Fruit fly (Drosophila melanogaster) whole organism, prepupa: Measurements from ENCODE around the gene CG42541.
A peak's percentile ranks its signal among the peaks of the same experiment; 100 is the strongest.

Source experiments
- Blimp-1 ChIP-seq: fragments of 200-800 bp; sonication (Bioruptor generic); optimal IDR thresholded peaks from 3 replicates; lab custom pipeline; 2017; ENCODE audit warnings: missing biosample characterization, missing genetic modification characterization, mild to moderate bottlenecking, moderate library complexity, missing genetic modification reagents
- CG10631 ChIP-seq: fragments of 200-800 bp; sonication (Bioruptor generic); optimal IDR thresholded peaks from 2 replicates; lab custom pipeline; 2016; ENCODE audit warnings: missing biosample characterization, missing genetic modification characterization
- CG10669 ChIP-seq: fragments of 200-800 bp; sonication (Bioruptor generic); optimal IDR thresholded peaks from 3 replicates; lab custom pipeline; 2018; ENCODE audit warnings: missing biosample characterization, mild to moderate bottlenecking, missing genetic modification characterization, moderate library complexity
- CG11294 ChIP-seq: fragments of 200-800 bp; sonication (Bioruptor generic); IDR thresholded peaks from 2 replicates; pipeline ENCODE4 v1.3.6; 2022; ENCODE audit warnings: missing biosample characterization, missing genetic modification characterization
- CG11762 ChIP-seq: fragments of 200-800 bp; sonication (Bioruptor generic); optimal IDR thresholded peaks from 3 replicates; lab custom pipeline; 2016; ENCODE audit warnings: missing biosample characterization, missing genetic modification characterization; ENCODE audit not compliant: insufficient read depth
- CG11902 ChIP-seq: fragments of 200-800 bp; sonication (Bioruptor generic); optimal IDR thresholded peaks from 3 replicates; lab custom pipeline; 2016; ENCODE audit warnings: missing biosample characterization, missing genetic modification characterization
- CG15336 ChIP-seq: fragments of 200-800 bp; sonication (Bioruptor generic); IDR thresholded peaks from 2 replicates; pipeline ENCODE4 v1.3.6; 2022; ENCODE audit warnings: missing biosample characterization, missing genetic modification characterization
- CG1621 ChIP-seq: fragments of 200-800 bp; sonication (Bioruptor generic); optimal IDR thresholded peaks from 3 replicates; lab custom pipeline; 2018; ENCODE audit warnings: missing biosample characterization, mild to moderate bottlenecking, missing genetic modification characterization
- CG16779 ChIP-seq: fragments of 200-800 bp; sonication (Bioruptor generic); optimal IDR thresholded peaks from 3 replicates; lab custom pipeline; 2017; ENCODE audit warnings: missing biosample characterization, mild to moderate bottlenecking, missing genetic modification characterization
- CG3032 ChIP-seq: fragments of 200-800 bp; optimal IDR thresholded peaks from 2 replicates; lab custom pipeline; 2019; ENCODE audit warnings: missing biosample characterization, mild to moderate bottlenecking, missing genetic modification characterization, moderate library complexity
- CG31627 ChIP-seq: fragments of 200-800 bp; sonication (Bioruptor generic); optimal IDR thresholded peaks from 3 replicates; lab custom pipeline; 2016; ENCODE audit warnings: missing biosample characterization, missing genetic modification characterization
- CG32006 ChIP-seq: fragments of 200-800 bp; sonication (Bioruptor generic); optimal IDR thresholded peaks from 3 replicates; lab custom pipeline; 2017; ENCODE audit warnings: missing biosample characterization, mild to moderate bottlenecking, missing genetic modification characterization
- CG34406 ChIP-seq: fragments of 200-800 bp; sonication (Bioruptor generic); optimal IDR thresholded peaks from 3 replicates; lab custom pipeline; 2016; ENCODE audit warnings: missing biosample characterization, missing genetic modification characterization
- CG3919 ChIP-seq: fragments of 200-800 bp; sonication (Bioruptor generic); optimal IDR thresholded peaks from 3 replicates; lab custom pipeline; 2016; ENCODE audit warnings: missing biosample characterization, missing genetic modification characterization
- CG4318 ChIP-seq: fragments of 200-800 bp; sonication (Bioruptor generic); optimal IDR thresholded peaks from 3 replicates; lab custom pipeline; 2017; ENCODE audit warnings: missing biosample characterization, mild to moderate bottlenecking, missing genetic modification characterization
- CG6163 ChIP-seq: fragments of 200-800 bp; sonication (Bioruptor generic); IDR thresholded peaks from 3 replicates; pipeline ENCODE4 v1.3.6; 2022; ENCODE audit warnings: missing biosample characterization, missing genetic modification characterization
- CG6276 ChIP-seq: fragments of 200-800 bp; sonication (Bioruptor generic); optimal IDR thresholded peaks from 2 replicates; lab custom pipeline; 2017; ENCODE audit warnings: missing biosample characterization, mild to moderate bottlenecking, missing genetic modification characterization
- CG6792 ChIP-seq: fragments of 200-800 bp; sonication (Bioruptor generic); optimal IDR thresholded peaks from 3 replicates; lab custom pipeline; 2016; ENCODE audit warnings: missing biosample characterization, missing genetic modification characterization
- CG6854 ChIP-seq: fragments of 200-800 bp; sonication (Bioruptor generic); optimal IDR thresholded peaks from 2 replicates; lab custom pipeline; 2017; ENCODE audit warnings: missing biosample characterization, mild to moderate bottlenecking, missing genetic modification characterization
- CG8319 ChIP-seq: fragments of 200-800 bp; sonication (Bioruptor generic); optimal IDR thresholded peaks from 3 replicates; lab custom pipeline; 2016; ENCODE audit warnings: missing biosample characterization, missing genetic modification characterization
- CG9139 ChIP-seq: fragments of 200-800 bp; sonication (Bioruptor generic); optimal IDR thresholded peaks from 3 replicates; lab custom pipeline; 2017; ENCODE audit warnings: missing biosample characterization, mild to moderate bottlenecking, missing genetic modification characterization
- Eip75B ChIP-seq: fragments of 200-800 bp; sonication (Bioruptor generic); optimal IDR thresholded peaks from 3 replicates; lab custom pipeline; 2016; ENCODE audit warnings: missing biosample characterization, missing genetic modification characterization
- Eip78C ChIP-seq: fragments of 200-800 bp; sonication (Bioruptor generic); peaks from one replicate; lab custom pipeline; 2016; ENCODE audit warnings: missing biosample characterization, missing genetic modification characterization
- Eip93F ChIP-seq: fragments of 200-800 bp; sonication (Bioruptor generic); optimal IDR thresholded peaks from 2 replicates; lab custom pipeline; 2016; ENCODE audit warnings: missing biosample characterization, mild to moderate bottlenecking, missing genetic modification characterization
- Ets96B ChIP-seq: fragments of 200-800 bp; optimal IDR thresholded peaks from 2 replicates; lab custom pipeline; 2019; ENCODE audit warnings: missing biosample characterization, mild to moderate bottlenecking, missing genetic modification characterization, moderate library complexity
- Gug ChIP-seq: fragments of 200-800 bp; sonication (Bioruptor generic); IDR thresholded peaks from 2 replicates; pipeline ENCODE4 v1.3.6; 2022; ENCODE audit warnings: missing biosample characterization, missing genetic modification characterization
- Hr38 ChIP-seq: sonication (Bioruptor generic); optimal IDR thresholded peaks from 2 replicates; lab custom pipeline; 2016; ENCODE audit warnings: missing biosample characterization, missing genetic modification characterization
- Hr39 ChIP-seq: fragments of 200-800 bp; sonication (Bioruptor generic); optimal IDR thresholded peaks from 2 replicates; lab custom pipeline; 2016; ENCODE audit warnings: missing biosample characterization, missing genetic modification characterization
- Hr4 ChIP-seq: fragments of 200-800 bp; sonication (Bioruptor generic); optimal IDR thresholded peaks from 3 replicates; lab custom pipeline; 2016; ENCODE audit warnings: missing biosample characterization, missing genetic modification characterization
- Lpt ChIP-seq: fragments of 200-800 bp; sonication (Bioruptor generic); optimal IDR thresholded peaks from 3 replicates; lab custom pipeline; 2016; ENCODE audit warnings: missing biosample characterization, missing genetic modification characterization
- Met ChIP-seq: fragments of 200-800 bp; sonication (Bioruptor generic); optimal IDR thresholded peaks from 3 replicates; lab custom pipeline; 2016; ENCODE audit warnings: missing biosample characterization, missing genetic modification characterization
- OdsH ChIP-seq: fragments of 200-800 bp; sonication (Bioruptor generic); optimal IDR thresholded peaks from 3 replicates; lab custom pipeline; 2016; ENCODE audit warnings: missing biosample characterization, missing genetic modification characterization
- Smox ChIP-seq: fragments of 200-800 bp; sonication (Bioruptor generic); optimal IDR thresholded peaks from 3 replicates; lab custom pipeline; 2016; ENCODE audit warnings: missing biosample characterization, missing genetic modification characterization
- Sox102F ChIP-seq: fragments of 200-800 bp; sonication (Bioruptor generic); optimal IDR thresholded peaks from 2 replicates; lab custom pipeline; 2016; ENCODE audit warnings: missing biosample characterization, mild to moderate bottlenecking, missing genetic modification characterization
- Sox15 ChIP-seq: fragments of 200-800 bp; sonication (Bioruptor generic); optimal IDR thresholded peaks from 3 replicates; lab custom pipeline; 2016; ENCODE audit warnings: missing biosample characterization, missing genetic modification characterization
- achi ChIP-seq: fragments of 200-800 bp; sonication (Bioruptor generic); optimal IDR thresholded peaks from 3 replicates; lab custom pipeline; 2016; ENCODE audit warnings: missing biosample characterization, missing genetic modification characterization
- acj6 ChIP-seq: fragments of 200-800 bp; sonication (Bioruptor generic); optimal IDR thresholded peaks from 3 replicates; lab custom pipeline; 2016; ENCODE audit warnings: missing biosample characterization, missing genetic modification characterization
- cyc ChIP-seq: fragments of 200-800 bp; sonication (Bioruptor generic); optimal IDR thresholded peaks from 3 replicates; lab custom pipeline; 2016; ENCODE audit warnings: missing biosample characterization, missing genetic modification characterization
- dac ChIP-seq: fragments of 200-800 bp; sonication (Bioruptor generic); optimal IDR thresholded peaks from 2 replicates; lab custom pipeline; 2017; ENCODE audit warnings: missing biosample characterization, mild to moderate bottlenecking, missing genetic modification characterization
- dsx ChIP-seq: fragments of 200-800 bp; optimal IDR thresholded peaks from 3 replicates; lab custom pipeline; 2019; ENCODE audit warnings: missing biosample characterization, mild to moderate bottlenecking, missing genetic modification characterization, moderate library complexity; ENCODE audit not compliant: poor library complexity, severe bottlenecking
- eg ChIP-seq: fragments of 200-800 bp; sonication (Bioruptor generic); IDR thresholded peaks from 3 replicates; pipeline ENCODE4 v1.3.6; 2022; ENCODE audit warnings: missing biosample characterization, missing genetic modification characterization
- esn ChIP-seq: fragments of 200-800 bp; sonication (Bioruptor generic); optimal IDR thresholded peaks from 2 replicates; lab custom pipeline; 2016; ENCODE audit warnings: missing biosample characterization, mild to moderate bottlenecking, missing genetic modification characterization, moderate library complexity
- fd59A ChIP-seq: fragments of 200-800 bp; sonication (Bioruptor generic); optimal IDR thresholded peaks from 2 replicates; lab custom pipeline; 2017; ENCODE audit warnings: missing biosample characterization, mild to moderate bottlenecking, missing genetic modification characterization, missing genetic modification reagents
- fd85E ChIP-seq: fragments of 200-800 bp; sonication (Bioruptor generic); optimal IDR thresholded peaks from 3 replicates; lab custom pipeline; 2016; ENCODE audit warnings: missing biosample characterization, missing genetic modification characterization
- fkh ChIP-seq: fragments of 200-800 bp; sonication (Bioruptor generic); optimal IDR thresholded peaks from 3 replicates; lab custom pipeline; 2017; ENCODE audit warnings: missing biosample characterization, mild to moderate bottlenecking, missing genetic modification characterization, moderate library complexity
- lz ChIP-seq: fragments of 200-800 bp; sonication (Bioruptor generic); optimal IDR thresholded peaks from 3 replicates; lab custom pipeline; 2016; ENCODE audit warnings: missing biosample characterization, missing genetic modification characterization
- net ChIP-seq: fragments of 200-800 bp; sonication (Bioruptor generic); optimal IDR thresholded peaks from 3 replicates; lab custom pipeline; 2016; ENCODE audit warnings: missing biosample characterization, missing genetic modification characterization
- pdm3 ChIP-seq: fragments of 200-800 bp; sonication (Bioruptor generic); optimal IDR thresholded peaks from 3 replicates; lab custom pipeline; 2016; ENCODE audit warnings: missing biosample characterization, missing genetic modification characterization
- salr ChIP-seq, 2 experiments: fragments of 200-800 bp; sonication (Bioruptor generic); optimal IDR thresholded peaks; 3 replicates each; lab custom pipeline; 2016 to 2018; ENCODE audit warnings: missing biosample characterization in 2 of 2, missing genetic modification characterization in 2 of 2, mild to moderate bottlenecking in 1 of 2
- spab ChIP-seq: fragments of 200-800 bp; sonication (Bioruptor generic); optimal IDR thresholded peaks from 2 replicates; lab custom pipeline; 2017; ENCODE audit warnings: missing biosample characterization, mild to moderate bottlenecking, missing genetic modification characterization, missing genetic modification reagents
- ss ChIP-seq, 2 experiments: fragments of 200-800 bp; sonication (Bioruptor generic); optimal IDR thresholded peaks; 2 replicates in 1 of 2; 3 replicates in 1 of 2; lab custom pipeline; 2017 to 2018; ENCODE audit warnings: mild to moderate bottlenecking in 2 of 2, missing biosample characterization in 2 of 2, missing genetic modification characterization in 2 of 2, moderate library complexity in 1 of 2
- svp ChIP-seq: fragments of 200-800 bp; sonication (Bioruptor generic); peaks from one replicate; lab custom pipeline; 2016; ENCODE audit warnings: missing biosample characterization, missing genetic modification characterization
- vri ChIP-seq: fragments of 200-800 bp; sonication (Bioruptor generic); optimal IDR thresholded peaks from 3 replicates; lab custom pipeline; 2016; ENCODE audit warnings: missing biosample characterization, mild to moderate bottlenecking, missing genetic modification characterization

Gene CG42541

dm6 chrX:3846393-3846792 lies 84.0 kb downstream of the CG42541 start:
- TF ChIP-seq CG8319 (no peak), CG3919 (GFP tag; lab: Kevin White, UChicago) (no peak), dac (GFP tag; lab: Kevin White, UChicago) (no peak), CG11762 (GFP tag; lab: Kevin White, UChicago) (no peak), fd85E (no peak), esn (no peak), fkh (GFP tag; lab: Kevin White, UChicago) (no peak), acj6 (no peak), CG10669 (GFP tag; lab: Kevin White, UChicago) (no peak), lz (no peak), fd59A (no peak), CG1621 (no peak), Eip75B (GFP tag; lab: Kevin White, UChicago) (no peak), CG6163 (GFP tag; lab: Robert Waterston, UW) (peak; percentile 15; the same call in 1 of the 3 replicates), OdsH (GFP tag; lab: Kevin White, UChicago) (no peak), CG6792 (GFP tag; lab: Kevin White, UChicago) (no peak), CG3032 (tag; lab: Kevin White, UChicago) (no peak), CG11294 (GFP tag; lab: Robert Waterston, UW) (no peak), Sox15 (GFP tag; lab: Kevin White, UChicago) (no peak), CG10631 (no peak), svp (GFP tag; lab: Kevin White, UChicago) (no peak), achi (GFP tag; lab: Kevin White, UChicago) (no peak), CG6276 (GFP tag; lab: Kevin White, UChicago) (no peak), net (GFP tag; lab: Kevin White, UChicago) (no peak), eg (GFP tag; lab: Robert Waterston, UW) (peak; percentile 45; the same call in 1 of the 3 replicates), salr (GFP tag; optimal IDR thresholded peaks at IDR 0.05; lab: Kevin White, UChicago) (no peak), Sox102F (GFP tag; lab: Kevin White, UChicago) (no peak), Lpt (no peak), Smox (GFP tag; lab: Kevin White, UChicago) (no peak), CG16779 (tag; lab: Kevin White, UChicago) (no peak), Hr39 (GFP tag; lab: Kevin White, UChicago) (no peak), cyc (GFP tag; lab: Kevin White, UChicago) (no peak), CG34406 (no peak), CG11902 (no peak), CG31627 (no peak), CG9139 (GFP tag; lab: Kevin White, UChicago) (no peak), Met (no peak), CG6854 (GFP tag; lab: Kevin White, UChicago) (no peak), Hr4 (GFP tag; lab: Kevin White, UChicago) (no peak), Gug (GFP tag; lab: Robert Waterston, UW) (no peak), Eip93F (no peak), vri (GFP tag; lab: Kevin White, UChicago) (no peak), CG32006 (peak; percentile 10), spab (GFP tag; lab: Kevin White, UChicago) (no peak), dsx (GFP tag; lab: Kevin White, UChicago) (no peak), Ets96B (tag; lab: Kevin White, UChicago) (no peak), Blimp-1 (no peak), CG15336 (GFP tag; lab: Robert Waterston, UW) (0 out of 2 replicates have a peak, but pooled peaks have one; percentile 24), ss (GFP tag; optimal IDR thresholded peaks at IDR 0.05; lab: Kevin White, UChicago) (peak in 1 of 2 experiments; percentile 58), Hr38 (no peak), Eip78C (peak; percentile 65), pdm3 (GFP tag; lab: Kevin White, UChicago) (no peak), CG4318 (GFP tag; lab: Kevin White, UChicago) (no peak)
